Fruit fly (Drosophila melanogaster): ENCODE measurements around the gene CG3604.
A peak's percentile ranks its signal among the peaks of the same experiment; 100 is the strongest.

CG3604 gene

dm6 chr2L:3697772-3698171, at the start of gene CG3604:
Gene CG3604, minus strand, starts transcription at chr2L:3697872.
- TF ChIP-seq toe (GFP tag; optimal IDR thresholded peaks at IDR 0.05) (no peak), CG5204 (GFP tag; optimal IDR thresholded peaks at IDR 0.05) (no peak), CG33017 (tag; optimal IDR thresholded peaks at IDR 0.05) (no peak), Mnt (GFP tag; optimal IDR thresholded peaks at IDR 0.05) (no peak), ovo (GFP tag; optimal IDR thresholded peaks at IDR 0.05) (no peak), cnc (optimal IDR thresholded peaks at IDR 0.05) (no peak)

- no peak for TF ChIP-seq bab1 (GFP tag; optimal IDR thresholded peaks at IDR 0.05)
- no peak for TF ChIP-seq CG33017 (tag; optimal IDR thresholded peaks at IDR 0.05)
- TF ChIP-seq CG7101 (tag; optimal IDR thresholded peaks at IDR 0.05) = no peak
- no peak for TF ChIP-seq Hr96 (GFP tag; optimal IDR thresholded peaks at IDR 0.05)
- TF ChIP-seq CG11617 (GFP tag; optimal IDR thresholded peaks at IDR 0.05) = no peak
- no peak for TF ChIP-seq CG1620 (GFP tag; optimal IDR thresholded peaks at IDR 0.05)
- TF ChIP-seq CG12768 (GFP tag; optimal IDR thresholded peaks at IDR 0.05) = no peak
- no peak for TF ChIP-seq cnc (optimal IDR thresholded peaks at IDR 0.05)
Measured at dm6 chr2L:3740443-3740842, 42.8 kb upstream of the CG3604 start.

DNA sequence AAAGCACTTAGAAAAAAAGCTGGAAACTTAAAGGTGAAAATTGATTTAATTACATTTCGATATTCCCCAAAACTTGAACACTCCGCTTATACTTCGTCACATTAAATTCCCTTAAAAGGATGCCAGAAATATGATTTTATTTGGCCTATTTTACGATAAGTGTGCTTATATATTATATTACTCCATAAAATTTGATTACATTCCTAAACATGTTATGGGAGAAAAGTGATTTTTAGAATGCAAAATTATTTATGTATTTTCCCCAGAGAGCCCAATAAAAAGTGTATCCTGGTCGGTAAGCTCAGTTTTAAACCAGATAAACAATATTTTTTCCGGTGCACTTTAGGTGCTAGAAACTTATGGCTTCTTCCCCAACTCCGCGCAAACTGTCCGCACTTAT, 40.0 kb upstream of the CG3604 start:
- TF ChIP-seq CG5204 (GFP tag; optimal IDR thresholded peaks at IDR 0.05) (no peak), Mnt (GFP tag; optimal IDR thresholded peaks at IDR 0.05) (no peak), CG14711 (tag; optimal IDR thresholded peaks at IDR 0.05) (no peak), Clk (GFP tag; optimal IDR thresholded peaks at IDR 0.05) (no peak)

DNA sequence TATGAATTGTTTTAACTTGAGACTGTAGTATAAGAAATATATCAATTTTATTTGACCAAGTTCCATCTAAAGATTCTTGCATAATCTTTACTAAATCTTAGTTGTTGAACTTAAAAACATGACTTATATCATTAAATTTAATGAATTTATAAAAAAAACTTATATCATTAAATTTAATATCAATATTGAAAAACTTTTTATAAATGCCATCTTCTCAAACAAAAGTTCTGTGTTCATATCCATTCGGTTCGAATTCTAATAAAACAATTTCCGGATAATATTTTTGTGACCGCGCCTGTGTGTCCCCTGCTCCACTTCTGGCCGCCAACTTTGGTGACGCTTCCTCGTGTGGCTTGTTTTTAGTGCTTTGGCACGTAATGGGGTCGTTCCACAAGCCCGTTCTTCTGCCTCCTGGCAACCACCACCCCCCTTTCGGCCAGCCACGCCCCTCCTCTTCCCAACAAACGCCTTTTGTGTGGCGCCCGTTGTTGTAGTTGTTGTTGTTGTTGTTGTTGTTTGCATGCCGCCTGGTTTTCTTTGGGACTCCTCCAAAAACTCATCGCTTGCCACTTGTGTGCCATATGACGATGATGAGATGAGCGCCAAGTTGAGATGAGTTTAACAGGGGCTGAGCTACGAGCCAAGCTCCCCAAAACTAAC, 39.5 kb upstream of the CG3604 start:
- TF ChIP-seq toe (GFP tag; optimal IDR thresholded peaks at IDR 0.05) (no peak), CG14711 (tag; optimal IDR thresholded peaks at IDR 0.05) (no peak), CG7045 (GFP tag; optimal IDR thresholded peaks at IDR 0.05) (no peak), Crg-1 (GFP tag; optimal IDR thresholded peaks at IDR 0.05) (no peak), CG12768 (GFP tag; optimal IDR thresholded peaks at IDR 0.05) (no peak), CG5204 (GFP tag; optimal IDR thresholded peaks at IDR 0.05) (no peak), CG11617 (GFP tag; optimal IDR thresholded peaks at IDR 0.05) (no peak), kay (GFP tag; ENCODE audit: borderline replicate concordance) (no peak), cic (GFP tag; optimal IDR thresholded peaks at IDR 0.05) (no peak), Clk (GFP tag; optimal IDR thresholded peaks at IDR 0.05) (no peak), bab1 (GFP tag; optimal IDR thresholded peaks at IDR 0.05) (no peak), pad (GFP tag; optimal IDR thresholded peaks at IDR 0.05) (no peak), tj (GFP tag; optimal IDR thresholded peaks at IDR 0.05) (no peak), CG7101 (tag; optimal IDR thresholded peaks at IDR 0.05) (no peak), CG33017 (tag; optimal IDR thresholded peaks at IDR 0.05) (no peak), ovo (GFP tag; optimal IDR thresholded peaks at IDR 0.05) (no peak), cnc (optimal IDR thresholded peaks at IDR 0.05) (no peak), Hr96 (GFP tag; optimal IDR thresholded peaks at IDR 0.05) (no peak), Mnt (GFP tag; optimal IDR thresholded peaks at IDR 0.05) (no peak)

DNA sequence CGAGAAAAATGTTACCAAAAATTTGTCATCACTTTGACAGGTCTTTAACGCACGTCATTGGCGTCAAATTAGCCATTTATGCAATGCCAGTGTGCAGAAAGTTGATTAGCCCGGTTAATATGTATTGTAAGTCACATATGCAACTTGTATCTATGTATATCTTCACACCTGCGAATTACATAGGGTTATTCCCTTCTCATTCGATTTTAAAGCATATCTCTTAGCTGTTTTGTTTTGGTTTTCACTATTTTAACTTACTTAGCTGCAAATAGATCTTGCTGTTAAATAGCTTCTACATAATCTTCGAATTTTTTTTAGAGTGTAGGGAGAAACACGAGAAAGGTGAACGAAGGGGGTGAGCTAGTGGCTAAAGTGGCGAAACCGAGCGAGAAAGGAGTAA, 33.4 kb upstream of the CG3604 start:
- TF ChIP-seq pad (GFP tag; optimal IDR thresholded peaks at IDR 0.05) = no peak
- TF ChIP-seq tj (GFP tag; optimal IDR thresholded peaks at IDR 0.05) = no peak

DNA sequence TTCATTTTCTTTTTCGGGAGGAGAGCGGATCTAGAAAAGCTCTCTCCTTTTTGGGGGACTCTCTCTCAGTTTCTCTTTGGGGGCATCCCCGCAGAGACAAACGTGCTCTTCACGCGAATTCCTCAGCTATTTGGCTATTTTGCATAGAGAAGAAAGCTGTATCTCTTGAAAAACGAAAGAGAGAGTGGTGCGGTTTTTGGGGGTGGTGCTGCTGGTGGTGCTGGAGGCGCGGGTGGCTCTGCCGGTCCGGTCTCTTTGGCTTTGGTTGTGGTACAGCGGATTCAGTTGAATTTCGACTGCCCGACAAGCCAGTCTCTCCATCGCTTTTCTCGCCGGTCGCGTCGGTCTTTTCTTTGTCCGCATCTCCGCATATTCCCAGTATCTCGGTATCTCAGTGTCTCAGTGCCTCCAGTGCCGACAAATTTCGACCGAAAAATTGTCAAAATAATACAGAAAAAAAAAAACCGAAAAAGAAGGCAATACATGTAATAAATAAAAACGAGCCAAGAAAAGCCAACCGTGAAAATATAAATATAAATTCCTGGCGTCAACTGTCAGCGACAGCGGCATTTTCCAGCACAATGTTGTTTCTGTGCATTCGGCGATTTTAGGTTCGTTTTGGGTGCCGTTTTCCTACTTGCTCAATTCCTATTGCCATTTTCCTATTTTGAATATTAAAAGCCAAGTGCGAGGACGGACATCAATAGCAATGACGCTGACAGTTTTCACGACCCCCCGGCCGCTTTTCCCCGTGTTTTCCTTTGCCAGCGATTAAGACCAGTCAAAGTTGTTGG, 32.7 kb upstream of the CG3604 start, which contains the start of gene CG10019:
CG10019 (plus strand) TSS at position 285 of the 794 bp plus-strand sequence.
- TF ChIP-seq CG11617 (GFP tag; optimal IDR thresholded peaks at IDR 0.05) (no peak), kay (GFP tag; ENCODE audit: borderline replicate concordance) (peak; percentile 65)

- TF ChIP-seq Crg-1 (GFP tag; optimal IDR thresholded peaks at IDR 0.05) = no peak
- no peak for TF ChIP-seq bab1 (GFP tag; optimal IDR thresholded peaks at IDR 0.05)
- no peak for TF ChIP-seq CG1620 (GFP tag; optimal IDR thresholded peaks at IDR 0.05)
- no peak for TF ChIP-seq ovo (GFP tag; optimal IDR thresholded peaks at IDR 0.05)
- TF ChIP-seq pad (GFP tag; optimal IDR thresholded peaks at IDR 0.05) = no peak
- no peak for TF ChIP-seq CG14711 (tag; optimal IDR thresholded peaks at IDR 0.05)
- no peak for TF ChIP-seq CG33017 (tag; optimal IDR thresholded peaks at IDR 0.05)
Measured at dm6 chr2L:3729635-3730034, 32.0 kb upstream of the CG3604 start.
